Worm (Caenorhabditis elegans) whole organism, young adult: ENCODE measurements around the gene cest-4.

Experiments used
- F57C9.4 ChIP-seq: sonication (generic microtip); optimal IDR thresholded peaks from 2 replicates; lab custom pipeline; 2017; ENCODE audit warnings: mild to moderate bottlenecking, missing genetic modification characterization, missing compliant biosample characterization
- K11D2.4 ChIP-seq: fragments of 200-800 bp; sonication (Bioruptor generic); IDR thresholded peaks from 2 replicates; pipeline ENCODE4 v1.3.6; 2022; ENCODE audit warnings: missing genetic modification reagents, missing genetic modification characterization, missing compliant biosample characterization
- ZK185.1 ChIP-seq: sonication (generic microtip); optimal IDR thresholded peaks from 2 replicates; lab custom pipeline; 2016; ENCODE audit warnings: mild to moderate bottlenecking, missing genetic modification characterization, missing compliant biosample characterization; ENCODE audit not compliant: poor library complexity, severe bottlenecking
- dox-1 ChIP-seq: fragments of 200-800 bp; sonication (Bioruptor generic); IDR thresholded peaks from 2 replicates; pipeline ENCODE4 v1.3.6; 2022; ENCODE audit warnings: missing genetic modification reagents, missing genetic modification characterization, missing compliant biosample characterization
- dpl-1 ChIP-seq: fragments of 150-350 bp; optimal IDR thresholded peaks from 2 replicates; lab custom pipeline; 2014; ENCODE audit warnings: missing biosample characterization, missing genetic modification reagents, missing genetic modification characterization
- gei-17 ChIP-seq: fragments of 200-800 bp; sonication (Bioruptor generic); optimal IDR thresholded peaks from 2 replicates; lab custom pipeline; 2018; ENCODE audit warnings: mild to moderate bottlenecking, missing genetic modification characterization, missing compliant biosample characterization
- pha-4 ChIP-seq: fragments of 150-350 bp; sonication (generic microtip); optimal IDR thresholded peaks from 2 replicates; lab custom pipeline; 2014; ENCODE audit warnings: missing biosample characterization, missing genetic modification reagents, missing genetic modification characterization
- unc-130 ChIP-seq: sonication (generic microtip); optimal IDR thresholded peaks from 2 replicates; lab custom pipeline; 2016; ENCODE audit warnings: missing genetic modification reagents, missing genetic modification characterization, missing compliant biosample characterization
- unc-62 ChIP-seq: fragments of 150-350 bp; optimal IDR thresholded peaks from 2 replicates; lab custom pipeline; 2014; ENCODE audit warnings: missing biosample characterization, missing genetic modification reagents, missing genetic modification characterization

- no peak for TF ChIP-seq dpl-1
- TF ChIP-seq dox-1 (GFP tag; lab: Robert Waterston, UW): no peak
- no peak for TF ChIP-seq unc-130 (GFP tag; lab: Kevin White, UChicago)
- TF ChIP-seq ZK185.1 (tag; lab: Kevin White, UChicago): no peak
- TF ChIP-seq gei-17 (GFP tag; lab: Kevin White, UChicago): no peak
- TF ChIP-seq F57C9.4: no peak
- TF ChIP-seq K11D2.4: no peak
- TF ChIP-seq unc-62 (GFP tag; lab: Kevin White, UChicago): no peak
- TF ChIP-seq pha-4 (tag; lab: Kevin White, UChicago): no peak
Observed at ce11 chrIV:6770407-6770883, 31.7 kb downstream of the cest-4 start, which contains the start of gene anat-1.
